Fruit fly (Drosophila melanogaster) whole organism, embryonic: ENCODE results near the gene CG17325.

Experiments
- Adf1 ChIP-seq: fragments of 200-800 bp; sonication (Bioruptor generic); IDR thresholded peaks from 2 replicates; pipeline ENCODE4 v1.3.6; 2022; ENCODE audit warnings: missing biosample characterization, missing genetic modification characterization
- Atf-2 ChIP-seq: fragments of 200-800 bp; sonication (Bioruptor generic); optimal IDR thresholded peaks from 2 replicates; lab custom pipeline; 2016; ENCODE audit warnings: missing biosample characterization, missing genetic modification characterization
- C15 ChIP-seq: fragments of 200-800 bp; sonication (Bioruptor generic); IDR thresholded peaks from 3 replicates; pipeline ENCODE4 v1.3.6; 2022; ENCODE audit warnings: missing biosample characterization, missing genetic modification characterization
- CG10431 ChIP-seq: fragments of 200-800 bp; sonication (Bioruptor generic); optimal IDR thresholded peaks from 3 replicates; lab custom pipeline; 2018; ENCODE audit warnings: missing biosample characterization, mild to moderate bottlenecking, missing genetic modification characterization
- CG10565 ChIP-seq: fragments of 200-800 bp; sonication (Bioruptor generic); optimal IDR thresholded peaks from 3 replicates; lab custom pipeline; 2016; ENCODE audit warnings: missing biosample characterization, mild to moderate bottlenecking, missing genetic modification characterization
- CG11696 ChIP-seq: fragments of 200-800 bp; sonication (Bioruptor generic); IDR thresholded peaks from 2 replicates; pipeline ENCODE4 v1.3.6; 2022; ENCODE audit warnings: missing biosample characterization, missing genetic modification characterization
- CG13287 ChIP-seq: fragments of 200-800 bp; sonication (Bioruptor generic); IDR thresholded peaks from 2 replicates; pipeline ENCODE4 v1.3.6; 2022; ENCODE audit warnings: missing biosample characterization, missing genetic modification characterization; ENCODE audit not compliant: partially characterized antibody
- CG15269 ChIP-seq: fragments of 200-800 bp; sonication (Bioruptor generic); optimal IDR thresholded peaks from 2 replicates; lab custom pipeline; 2018; ENCODE audit warnings: missing biosample characterization, mild to moderate bottlenecking, missing genetic modification characterization, moderate library complexity
- CG15696 ChIP-seq: fragments of 200-800 bp; sonication (Bioruptor generic); optimal IDR thresholded peaks from 2 replicates; lab custom pipeline; 2019; ENCODE audit warnings: missing biosample characterization, mild to moderate bottlenecking, missing genetic modification characterization, moderate library complexity
- CG17802 ChIP-seq: fragments of 200-800 bp; sonication (Bioruptor generic); optimal IDR thresholded peaks from 2 replicates; lab custom pipeline; 2018; ENCODE audit warnings: missing biosample characterization, mild to moderate bottlenecking, missing genetic modification characterization, moderate library complexity
- CG1832 ChIP-seq: fragments of 200-800 bp; sonication (Bioruptor generic); optimal IDR thresholded peaks from 2 replicates; lab custom pipeline; 2017; ENCODE audit warnings: missing biosample characterization, mild to moderate bottlenecking, missing genetic modification characterization, inconsistent platforms
- CG2116 ChIP-seq: fragments of 200-800 bp; sonication (Bioruptor generic); optimal IDR thresholded peaks from 3 replicates; lab custom pipeline; 2018; ENCODE audit warnings: missing biosample characterization, mild to moderate bottlenecking, missing genetic modification characterization
- CG2202 ChIP-seq: fragments of 200-800 bp; sonication (Bioruptor generic); optimal IDR thresholded peaks from 2 replicates; lab custom pipeline; 2018; ENCODE audit warnings: missing biosample characterization, mild to moderate bottlenecking, missing genetic modification characterization
- CG30403 ChIP-seq: fragments of 200-800 bp; sonication (Bioruptor generic); optimal IDR thresholded peaks from 3 replicates; lab custom pipeline; 2016; ENCODE audit warnings: missing biosample characterization, missing genetic modification characterization
- CG30431 ChIP-seq: fragments of 200-800 bp; sonication (Bioruptor generic); optimal IDR thresholded peaks from 2 replicates; lab custom pipeline; 2017; ENCODE audit warnings: missing biosample characterization, missing genetic modification characterization
- CG32532 ChIP-seq: fragments of 200-800 bp; sonication (Bioruptor generic); IDR thresholded peaks from 2 replicates; pipeline ENCODE4 v1.3.6; 2022; ENCODE audit warnings: missing biosample characterization, missing genetic modification characterization
- CG3726 ChIP-seq: fragments of 200-800 bp; sonication (Bioruptor generic); IDR thresholded peaks from 3 replicates; pipeline ENCODE4, ENCODE4 v1.3.6; 2022; ENCODE audit warnings: missing biosample characterization, missing genetic modification characterization
- CG4282 ChIP-seq: fragments of 200-800 bp; sonication (Bioruptor generic); optimal IDR thresholded peaks from 2 replicates; lab custom pipeline; 2016; ENCODE audit warnings: missing biosample characterization, missing genetic modification characterization
- CG4424 ChIP-seq: fragments of 200-800 bp; sonication (Bioruptor generic); optimal IDR thresholded peaks from 3 replicates; lab custom pipeline; 2016; ENCODE audit warnings: missing biosample characterization, missing genetic modification characterization
- CG5180 ChIP-seq: fragments of 200-800 bp; sonication (Bioruptor generic); optimal IDR thresholded peaks from 3 replicates; lab custom pipeline; 2017; ENCODE audit warnings: missing biosample characterization, missing genetic modification characterization, mild to moderate bottlenecking, moderate library complexity, missing genetic modification reagents
- CG6254 ChIP-seq: fragments of 200-800 bp; sonication (Bioruptor generic); optimal IDR thresholded peaks from 3 replicates; lab custom pipeline; 2017; ENCODE audit warnings: mild to moderate bottlenecking, missing biosample characterization, missing genetic modification reagents, missing genetic modification characterization
- CG6683 ChIP-seq: fragments of 200-800 bp; sonication (Bioruptor generic); optimal IDR thresholded peaks from 2 replicates; lab custom pipeline; 2017; ENCODE audit warnings: missing biosample characterization, mild to moderate bottlenecking, missing genetic modification characterization, missing genetic modification reagents
- CG7745 ChIP-seq: fragments of 200-800 bp; sonication (Bioruptor generic); optimal IDR thresholded peaks from 2 replicates; lab custom pipeline; 2018; ENCODE audit warnings: missing biosample characterization, mild to moderate bottlenecking, missing genetic modification characterization, moderate library complexity
- CG8765 ChIP-seq: fragments of 200-800 bp; sonication (Bioruptor generic); IDR thresholded peaks from 2 replicates; pipeline ENCODE4 v1.3.6; 2022; ENCODE audit warnings: missing biosample characterization, missing genetic modification characterization
- Chrac-16 ChIP-seq: fragments of 200-800 bp; sonication (Bioruptor generic); optimal IDR thresholded peaks from 3 replicates; lab custom pipeline; 2016; ENCODE audit warnings: missing biosample characterization, missing genetic modification characterization
- Dp ChIP-seq: fragments of 200-800 bp; sonication (Bioruptor generic); optimal IDR thresholded peaks from 2 replicates; lab custom pipeline; 2018; ENCODE audit warnings: missing biosample characterization, mild to moderate bottlenecking, missing genetic modification characterization, moderate library complexity
- Hsf ChIP-seq: fragments of 200-800 bp; sonication (Bioruptor generic); optimal IDR thresholded peaks from 3 replicates; lab custom pipeline; 2016; ENCODE audit warnings: missing biosample characterization, missing genetic modification characterization
- Jarid2 ChIP-seq: fragments of 200-800 bp; sonication (Bioruptor generic); optimal IDR thresholded peaks from 3 replicates; lab custom pipeline; 2017; ENCODE audit warnings: mild to moderate bottlenecking, missing biosample characterization, missing genetic modification reagents, missing genetic modification characterization
- Kr ChIP-seq: fragments of 200-800 bp; sonication (Bioruptor generic); optimal IDR thresholded peaks from 2 replicates; lab custom pipeline; 2017; ENCODE audit warnings: missing biosample characterization, mild to moderate bottlenecking, missing genetic modification characterization
- MBD-R2 ChIP-seq: fragments of 200-800 bp; sonication (Bioruptor generic); IDR thresholded peaks from 2 replicates; pipeline ENCODE4 v1.3.6; 2022; ENCODE audit warnings: missing biosample characterization, missing genetic modification characterization
- az2 ChIP-seq: fragments of 200-800 bp; sonication (Bioruptor generic); optimal IDR thresholded peaks from 3 replicates; lab custom pipeline; 2016; ENCODE audit warnings: missing biosample characterization, missing genetic modification characterization
- bowl ChIP-seq: fragments of 200-800 bp; sonication (Bioruptor generic); IDR thresholded peaks from 2 replicates; pipeline ENCODE4 v1.3.6; 2022; ENCODE audit warnings: missing biosample characterization, missing genetic modification characterization
- da ChIP-seq: fragments of 200-800 bp; sonication (Bioruptor generic); optimal IDR thresholded peaks from 2 replicates; lab custom pipeline; 2016; ENCODE audit warnings: missing biosample characterization, missing genetic modification characterization
- danr ChIP-seq: fragments of 200-800 bp; sonication (Bioruptor generic); IDR thresholded peaks from 2 replicates; pipeline ENCODE4 v1.3.6; 2022; ENCODE audit warnings: missing biosample characterization, missing genetic modification characterization
- dimm ChIP-seq: fragments of 200-800 bp; sonication (Bioruptor generic); IDR thresholded peaks from 2 replicates; pipeline ENCODE4 v1.3.6; 2022; ENCODE audit warnings: missing biosample characterization, missing genetic modification characterization
- disco-r ChIP-seq: fragments of 200-800 bp; sonication (Bioruptor generic); optimal IDR thresholded peaks from 2 replicates; lab custom pipeline; 2016; ENCODE audit warnings: missing biosample characterization, missing genetic modification characterization
- eve ChIP-seq, 2 experiments: fragments of >200 bp; optimal IDR thresholded peaks; 2 replicates each; lab custom pipeline; 2017; ENCODE audit warnings: missing biosample characterization in 2 of 2, missing genetic modification characterization in 2 of 2
- fd3F ChIP-seq: fragments of 200-800 bp; sonication (Bioruptor generic); optimal IDR thresholded peaks from 2 replicates; lab custom pipeline; 2018; ENCODE audit warnings: missing biosample characterization, mild to moderate bottlenecking, missing genetic modification characterization, moderate library complexity
- grau ChIP-seq: fragments of 200-800 bp; optimal IDR thresholded peaks from 3 replicates; lab custom pipeline; 2019; ENCODE audit warnings: missing biosample characterization, mild to moderate bottlenecking, missing genetic modification characterization, moderate library complexity
- hth ChIP-seq: fragments of >200 bp; optimal IDR thresholded peaks from 2 replicates; lab custom pipeline; 2017; ENCODE audit warnings: inconsistent platforms
- jumu ChIP-seq: fragments of 200-800 bp; sonication (Bioruptor generic); optimal IDR thresholded peaks from 3 replicates; lab custom pipeline; 2016; ENCODE audit warnings: missing biosample characterization, missing genetic modification characterization
- lbe ChIP-seq: fragments of 200-800 bp; sonication (Bioruptor generic); optimal IDR thresholded peaks from 2 replicates; lab custom pipeline; 2016; ENCODE audit warnings: missing biosample characterization, mild to moderate bottlenecking, missing genetic modification characterization
- pan ChIP-seq, 4 experiments: fragments of >200 bp in 3 of 4; fragments of 200-800 bp in 1 of 4; sonication (Bioruptor generic) in 1 of 4; optimal IDR thresholded peaks in 3 of 4; IDR thresholded peaks in 1 of 4; 2 replicates each; pipeline versions ENCODE4 v1.3.6 to Lab custom; 2017 to 2022; ENCODE audit warnings: missing biosample characterization in 2 of 4, missing genetic modification characterization in 2 of 4, mixed read lengths in 1 of 4
- phol ChIP-seq: fragments of 200-800 bp; sonication (Bioruptor generic); optimal IDR thresholded peaks from 3 replicates; lab custom pipeline; 2018; ENCODE audit warnings: missing biosample characterization, mild to moderate bottlenecking, missing genetic modification characterization, moderate library complexity
- rib ChIP-seq: fragments of 200-800 bp; sonication (Bioruptor generic); IDR thresholded peaks from 2 replicates; pipeline ENCODE4 v1.3.6; 2022; ENCODE audit warnings: missing biosample characterization, missing genetic modification characterization
- seq ChIP-seq: fragments of 200-800 bp; sonication (Bioruptor generic); IDR thresholded peaks from 2 replicates; pipeline ENCODE4 v1.3.6; 2022; ENCODE audit warnings: missing biosample characterization, missing genetic modification characterization
- shn ChIP-seq: fragments of 200-800 bp; sonication (Bioruptor generic); optimal IDR thresholded peaks from 3 replicates; lab custom pipeline; 2016; ENCODE audit warnings: missing biosample characterization, missing genetic modification characterization
- sob ChIP-seq: fragments of 200-800 bp; sonication (Bioruptor generic); IDR thresholded peaks from 2 replicates; pipeline ENCODE4 v1.3.6; 2022; ENCODE audit warnings: missing biosample characterization, missing genetic modification characterization
- tgo ChIP-seq: fragments of 200-800 bp; sonication (Bioruptor generic); IDR thresholded peaks from 3 replicates; pipeline ENCODE4 v1.3.6; 2022; ENCODE audit warnings: missing biosample characterization, missing genetic modification characterization
- tx ChIP-seq: fragments of 200-800 bp; sonication (Bioruptor generic); optimal IDR thresholded peaks from 2 replicates; lab custom pipeline; 2016; ENCODE audit warnings: missing biosample characterization, missing genetic modification characterization
- zfh2 ChIP-seq: fragments of 200-800 bp; sonication (Bioruptor generic); optimal IDR thresholded peaks from 2 replicates; lab custom pipeline; 2016; ENCODE audit warnings: missing biosample characterization, missing genetic modification characterization

The CG17325 gene

dm6 chr2L:18857635-18858059 is 45.2 kb downstream of the CG17325 start (continued):
- TF ChIP-seq lbe (GFP tag; lab: Kevin White, UChicago) (peak; percentile 96), Dp (GFP tag; lab: Kevin White, UChicago) (peak; percentile 10), Jarid2 (peak; percentile 60), disco-r (GFP tag; lab: Kevin White, UChicago) (peak; percentile 76), Chrac-16 (GFP tag; lab: Kevin White, UChicago) (peak; percentile 90), az2 (peak; percentile 92), Adf1 (GFP tag; lab: Robert Waterston, UW) (peak; percentile 64), C15 (GFP tag; lab: Robert Waterston, UW) (peak; percentile 79; the same call in 1 of the 3 replicates), CG15696 (tag; lab: Kevin White, UChicago) (peak; percentile 80), CG4282 (GFP tag; lab: Kevin White, UChicago) (peak; percentile 77), CG7745 (tag; lab: Kevin White, UChicago) (no peak), Hsf (GFP tag; lab: Kevin White, UChicago) (peak; percentile 95), rib (GFP tag; lab: Robert Waterston, UW) (peak; percentile 59; the same call in 1 of the 2 replicates), danr (GFP tag; lab: Robert Waterston, UW) (peak; percentile 81), CG6254 (GFP tag; lab: Kevin White, UChicago) (peak; percentile 84), CG4424 (peak; percentile 89), eve (GFP tag; optimal IDR thresholded peaks at IDR 0.05; lab: Kevin White, UChicago) (no peak), tgo (GFP tag; lab: Robert Waterston, UW) (peak; percentile 82; the same call in 2 of the 3 replicates), seq (GFP tag; lab: Robert Waterston, UW) (peak; percentile 90), CG10431 (GFP tag; lab: Kevin White, UChicago) (peak; percentile 77), CG11696 (GFP tag; lab: Robert Waterston, UW) (peak; percentile 86), Atf-2 (peak; percentile 87), CG13287 (GFP tag; lab: Robert Waterston, UW) (peak; percentile 54), jumu (peak; percentile 68), grau (tag; lab: Kevin White, UChicago) (peak; percentile 92), zfh2 (peak; percentile 93), CG2202 (tag; lab: Kevin White, UChicago) (peak; percentile 78), phol (peak; percentile 94), sob (peak; percentile 90), da (GFP tag; lab: Kevin White, UChicago) (peak; percentile 80), CG2116 (GFP tag; lab: Kevin White, UChicago) (peak; percentile 64), CG5180 (GFP tag; lab: Kevin White, UChicago) (peak; percentile 71), CG17802 (peak; percentile 72), fd3F (GFP tag; lab: Kevin White, UChicago) (peak; percentile 91), CG10565 (GFP tag; lab: Kevin White, UChicago) (no peak), Kr (GFP tag; lab: Kevin White, UChicago) (no peak), CG30403 (GFP tag; lab: Kevin White, UChicago) (peak; percentile 93), bowl (peak; percentile 88), CG15269 (tag; lab: Kevin White, UChicago) (peak; percentile 93), CG8765 (GFP tag; lab: Robert Waterston, UW) (peak; percentile 76), hth (no peak), CG3726 (peak; percentile 81), CG30431 (GFP tag; lab: Kevin White, UChicago) (peak; percentile 76), tx (GFP tag; lab: Kevin White, UChicago) (peak; percentile 82), CG32532 (GFP tag; lab: Robert Waterston, UW) (peak; percentile 95), CG1832 (GFP tag; lab: Kevin White, UChicago) (no peak), MBD-R2 (GFP tag; lab: Robert Waterston, UW) (peak; percentile 93), dimm (GFP tag; lab: Robert Waterston, UW) (peak; percentile 45; the same call in 1 of the 2 replicates), CG6683 (GFP tag; lab: Kevin White, UChicago) (peak; percentile 76), shn (GFP tag; lab: Kevin White, UChicago) (peak; percentile 81), pan (optimal IDR thresholded peaks at IDR 0.05; lab: Kevin White, UChicago) (no peak), pan (GFP tag; optimal IDR thresholded peaks at IDR 0.05 in 1 of 2, IDR thresholded peaks at IDR 0.05 in 1 of 2) (peak in 1 of 2 experiments; percentile 95)
